Worm (Caenorhabditis elegans): Measurements from ENCODE around the gene sax-7.

The sax-7 gene

DNA sequence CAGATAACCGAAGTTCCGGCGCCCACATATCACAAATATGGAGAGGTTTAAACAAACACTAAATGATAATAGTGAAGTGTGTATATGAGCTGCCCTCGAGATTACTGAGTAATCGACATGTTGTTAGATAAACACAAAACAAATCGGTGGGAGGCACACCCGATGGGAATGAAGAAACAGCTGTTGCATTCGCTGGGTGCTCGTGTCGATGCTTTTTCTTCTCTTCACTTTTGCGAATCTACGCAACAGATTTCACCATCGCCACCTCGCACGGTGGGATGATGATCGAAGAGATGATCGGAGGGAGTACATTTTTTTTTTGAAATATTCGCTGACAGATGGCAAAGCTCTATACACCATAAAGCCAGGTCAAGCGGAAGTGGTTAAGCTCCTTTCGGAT, 5.8 kb downstream of the sax-7 start:
- TF ChIP-seq dmd-8 (GFP tag; IDR thresholded peaks at IDR 0.05) (no peak), D1046.2 (GFP tag; IDR thresholded peaks at IDR 0.05) (no peak), nhr-11 (tag; optimal IDR thresholded peaks at IDR 0.05) (peak; percentile 5), dve-1 (tag; optimal IDR thresholded peaks at IDR 0.05; ENCODE audit: insufficient read depth) (no peak), daf-16 (GFP tag; optimal IDR thresholded peaks at IDR 0.05) (peak in 1 of 2 experiments; percentile 59), daf-16 (tag; optimal IDR thresholded peaks at IDR 0.05) (no peak), lin-29 (GFP tag; IDR thresholded peaks at IDR 0.05) (no peak), Y75B8A.6 (GFP tag; IDR thresholded peaks at IDR 0.05) (no peak)

DNA sequence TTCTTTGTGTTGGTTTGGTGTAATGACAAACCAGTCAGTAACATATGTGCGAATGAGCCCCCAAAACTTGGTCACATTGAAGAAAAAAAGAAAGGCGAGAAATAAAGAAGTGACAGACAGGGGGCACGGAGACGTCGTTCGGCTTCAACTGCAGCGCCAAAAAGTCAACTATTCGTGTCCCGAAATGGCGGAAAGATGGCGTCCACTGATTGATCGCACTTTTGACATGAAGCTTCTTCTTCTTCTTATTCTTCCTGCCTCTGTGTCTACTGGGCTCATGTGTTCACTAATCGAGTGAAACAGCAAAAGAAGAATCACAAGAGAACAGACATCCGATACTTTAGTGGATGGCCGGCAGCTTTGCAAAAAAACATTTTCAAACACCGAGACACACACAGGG, 6.6 kb downstream of the sax-7 start:
- TF ChIP-seq F26F4.8 (GFP tag; conservative IDR thresholded peaks at IDR 0.05) (no peak), ZK337.2 (GFP tag; IDR thresholded peaks at IDR 0.05) (no peak), lsy-2 (tag; optimal IDR thresholded peaks at IDR 0.05) (peak in 1 of 2 experiments; percentile 24), zfp-2 (tag; optimal IDR thresholded peaks at IDR 0.05) (no peak), hlh-30 (tag; optimal IDR thresholded peaks at IDR 0.05; ENCODE audit: insufficient read depth) (peak; percentile 22), aha-1 (tag) (peak; percentile 92), unc-62 (GFP tag; optimal IDR thresholded peaks at IDR 0.05 in 1 of 2) (peak in 1 of 2 experiments; percentile 92), unc-62 (tag; optimal IDR thresholded peaks at IDR 0.05) (no peak), lin-15B (tag; optimal IDR thresholded peaks at IDR 0.05) (no peak), Y75B8A.6 (GFP tag; IDR thresholded peaks at IDR 0.05) (no peak), lin-39 (tag; optimal IDR thresholded peaks at IDR 0.05) (peak; percentile 18), unc-130 (GFP tag; optimal IDR thresholded peaks at IDR 0.05) (no peak), spr-3 (GFP tag; optimal IDR thresholded peaks at IDR 0.05) (no peak), mep-1 (tag; optimal IDR thresholded peaks at IDR 0.05) (peak; percentile 20), hmg-1.1 (GFP tag; IDR thresholded peaks at IDR 0.05) (peak; percentile 30; the same call in 1 of the 2 replicates), F49E8.2 (tag; optimal IDR thresholded peaks at IDR 0.05; ENCODE audit: borderline replicate concordance) (no peak), ceh-20 (GFP tag; IDR thresholded peaks at IDR 0.05) (peak; percentile 69; the same call in 1 of the 2 replicates), hlh-11 (tag; optimal IDR thresholded peaks at IDR 0.05) (peak; percentile 24), ceh-44 (GFP tag; IDR thresholded peaks at IDR 0.05) (no peak)

- TF ChIP-seq lim-7 (GFP tag; IDR thresholded peaks at IDR 0.05) (0 out of 2 replicates have a peak, but pooled peaks have one; percentile 45), attf-4 (tag; optimal IDR thresholded peaks at IDR 0.05) (no peak), fkh-10 (GFP tag; optimal IDR thresholded peaks at IDR 0.05) (peak; percentile 53), duxl-1 (tag; optimal IDR thresholded peaks at IDR 0.05; ENCODE audit: poor library complexity) (no peak), mep-1 (tag; optimal IDR thresholded peaks at IDR 0.05) (peak; percentile 4), rbr-2 (tag; optimal IDR thresholded peaks at IDR 0.05) (peak; percentile 17), nhr-41 (GFP tag; IDR thresholded peaks at IDR 0.05) (no peak), F10B5.3 (tag; optimal IDR thresholded peaks at IDR 0.05) (no peak), snpc-4 (tag; optimal IDR thresholded peaks at IDR 0.05) (no peak), nhr-42 (GFP tag; IDR thresholded peaks at IDR 0.05) (no peak), D1046.2 (GFP tag; IDR thresholded peaks at IDR 0.05) (no peak), lir-3 (tag; optimal IDR thresholded peaks at IDR 0.05) (no peak), unc-62 (GFP tag; optimal IDR thresholded peaks at IDR 0.05 in 1 of 2) (peak in 1 of 2 experiments; percentile 39), unc-62 (tag; optimal IDR thresholded peaks at IDR 0.05) (no peak), daf-12 (tag; optimal IDR thresholded peaks at IDR 0.05) (no peak), set-16 (GFP tag; IDR thresholded peaks at IDR 0.05) (0 out of 2 replicates have a peak, but pooled peaks have one; percentile 18), mxl-2 (GFP tag; conservative IDR thresholded peaks at IDR 0.05) (no peak), aha-1 (tag) (peak; percentile 21), ztf-11 (tag; optimal IDR thresholded peaks at IDR 0.05) (no peak)
Observed at ce11 chrIV:8070299-8070698, 7.8 kb downstream of the sax-7 start.
